Fruit fly (Drosophila melanogaster) whole organism, embryonic: Measurements from ENCODE around the gene CG33640.

Experiments
- ATbp ChIP-seq: fragments of 200-800 bp; sonication (Bioruptor generic); optimal IDR thresholded peaks from 2 replicates; lab custom pipeline; 2017; ENCODE audit warnings: missing biosample characterization, mild to moderate bottlenecking, missing genetic modification characterization, missing genetic modification reagents
- Antp ChIP-seq: fragments of 200-800 bp; sonication (Bioruptor generic); optimal IDR thresholded peaks from 3 replicates; lab custom pipeline; 2016; ENCODE audit warnings: missing biosample characterization, missing genetic modification characterization
- Bgb ChIP-seq: fragments of 200-800 bp; sonication (Bioruptor generic); IDR thresholded peaks from 2 replicates; pipeline ENCODE4 v1.3.6; 2022; ENCODE audit warnings: missing biosample characterization, missing genetic modification characterization; ENCODE audit not compliant: partially characterized antibody
- CG10147 ChIP-seq: fragments of 200-800 bp; sonication (Bioruptor generic); optimal IDR thresholded peaks from 2 replicates; lab custom pipeline; 2019; ENCODE audit warnings: missing biosample characterization, mild to moderate bottlenecking, missing genetic modification characterization, moderate library complexity
- CG10654 ChIP-seq: fragments of 200-800 bp; sonication (Bioruptor generic); optimal IDR thresholded peaks from 2 replicates; lab custom pipeline; 2016; ENCODE audit warnings: missing biosample characterization, missing genetic modification characterization
- CG11695 ChIP-seq: fragments of 200-800 bp; sonication (Bioruptor generic); IDR thresholded peaks from 3 replicates; pipeline ENCODE4 v1.3.6; 2022; ENCODE audit warnings: missing biosample characterization, missing genetic modification characterization
- CG11723 ChIP-seq: fragments of 200-800 bp; sonication (Bioruptor generic); optimal IDR thresholded peaks from 2 replicates; lab custom pipeline; 2017; ENCODE audit warnings: missing biosample characterization, mild to moderate bottlenecking, missing genetic modification characterization
- CG12071 ChIP-seq: fragments of 200-800 bp; sonication (Bioruptor generic); optimal IDR thresholded peaks from 3 replicates; lab custom pipeline; 2018; ENCODE audit warnings: missing biosample characterization, mild to moderate bottlenecking, missing genetic modification characterization
- CG12236 ChIP-seq: fragments of 200-800 bp; sonication (Bioruptor generic); optimal IDR thresholded peaks from 2 replicates; lab custom pipeline; 2016; ENCODE audit warnings: missing biosample characterization, missing genetic modification characterization
- CG14667 ChIP-seq: fragments of 200-800 bp; sonication (Bioruptor generic); IDR thresholded peaks from 2 replicates; pipeline ENCODE4 v1.3.6; 2022; ENCODE audit warnings: missing biosample characterization, missing genetic modification characterization
- CG14710 ChIP-seq: fragments of 200-800 bp; sonication (Bioruptor generic); optimal IDR thresholded peaks from 3 replicates; lab custom pipeline; 2019; ENCODE audit warnings: missing biosample characterization, mild to moderate bottlenecking, missing genetic modification characterization, moderate library complexity
- CG16813 ChIP-seq: fragments of 200-800 bp; sonication (Bioruptor generic); IDR thresholded peaks from 3 replicates; pipeline ENCODE4 v1.3.6; 2022; ENCODE audit warnings: missing biosample characterization, missing genetic modification characterization; ENCODE audit not compliant: partially characterized antibody
- CG17359 ChIP-seq: fragments of 200-800 bp; sonication (Bioruptor generic); optimal IDR thresholded peaks from 3 replicates; lab custom pipeline; 2018; ENCODE audit warnings: missing biosample characterization, mild to moderate bottlenecking, missing genetic modification characterization, moderate library complexity
- CG17361 ChIP-seq: fragments of 200-800 bp; sonication (Bioruptor generic); IDR thresholded peaks from 3 replicates; pipeline ENCODE4 v1.3.6; 2022; ENCODE audit warnings: missing biosample characterization, missing genetic modification characterization
- CG18599 ChIP-seq: fragments of 200-800 bp; sonication (Bioruptor generic); optimal IDR thresholded peaks from 3 replicates; lab custom pipeline; 2017; ENCODE audit warnings: missing biosample characterization, missing genetic modification characterization, mild to moderate bottlenecking, moderate library complexity, missing genetic modification reagents
- CG2120 ChIP-seq: fragments of 200-800 bp; sonication (Bioruptor generic); optimal IDR thresholded peaks from 3 replicates; lab custom pipeline; 2016; ENCODE audit warnings: missing biosample characterization, missing genetic modification characterization
- CG3407 ChIP-seq: fragments of 200-800 bp; sonication (Bioruptor generic); optimal IDR thresholded peaks from 2 replicates; lab custom pipeline; 2018; ENCODE audit warnings: missing biosample characterization, mild to moderate bottlenecking, missing genetic modification characterization
- CG3847 ChIP-seq: fragments of 200-800 bp; sonication (Bioruptor generic); IDR thresholded peaks from 2 replicates; pipeline ENCODE4 v1.3.6; 2022; ENCODE audit warnings: missing biosample characterization, missing genetic modification characterization
- CG43689 ChIP-seq: fragments of 200-800 bp; sonication (Bioruptor generic); IDR thresholded peaks from 2 replicates; pipeline ENCODE4 v1.3.6; 2022; ENCODE audit warnings: missing biosample characterization, missing genetic modification characterization
- CG4707 ChIP-seq: fragments of 200-800 bp; sonication (Bioruptor generic); optimal IDR thresholded peaks from 2 replicates; lab custom pipeline; 2018; ENCODE audit warnings: missing biosample characterization, mild to moderate bottlenecking, missing genetic modification characterization, moderate library complexity
- CG7839 ChIP-seq: fragments of 200-800 bp; sonication (Bioruptor generic); optimal IDR thresholded peaks from 3 replicates; lab custom pipeline; 2018; ENCODE audit warnings: missing biosample characterization, mild to moderate bottlenecking, missing genetic modification characterization, moderate library complexity
- CG8281 ChIP-seq: fragments of 200-800 bp; sonication (Bioruptor generic); optimal IDR thresholded peaks from 2 replicates; lab custom pipeline; 2018; ENCODE audit warnings: missing biosample characterization, mild to moderate bottlenecking, missing genetic modification characterization, moderate library complexity
- CoRest ChIP-seq: fragments of 200-800 bp; sonication (Bioruptor generic); optimal IDR thresholded peaks from 3 replicates; lab custom pipeline; 2018; ENCODE audit warnings: missing biosample characterization, mild to moderate bottlenecking, missing genetic modification characterization, moderate library complexity
- HLH3B ChIP-seq: fragments of 200-800 bp; sonication (Bioruptor generic); IDR thresholded peaks from 2 replicates; pipeline ENCODE4 v1.3.6; 2022; ENCODE audit warnings: missing biosample characterization, missing genetic modification characterization
- HmgD ChIP-seq: fragments of 200-800 bp; sonication (Bioruptor generic); optimal IDR thresholded peaks from 3 replicates; lab custom pipeline; 2016; ENCODE audit warnings: missing biosample characterization, missing genetic modification characterization
- Hsf ChIP-seq: fragments of 200-800 bp; sonication (Bioruptor generic); optimal IDR thresholded peaks from 3 replicates; lab custom pipeline; 2016; ENCODE audit warnings: missing biosample characterization, missing genetic modification characterization
- Mad ChIP-seq: fragments of 200-800 bp; sonication (Bioruptor generic); optimal IDR thresholded peaks from 2 replicates; lab custom pipeline; 2016; ENCODE audit warnings: missing biosample characterization, missing genetic modification characterization
- NFAT ChIP-seq: fragments of 200-800 bp; sonication (Bioruptor generic); IDR thresholded peaks from 2 replicates; pipeline ENCODE4 v1.3.6; 2022; ENCODE audit warnings: missing biosample characterization, missing genetic modification characterization
- Rx ChIP-seq: fragments of 200-800 bp; sonication (Bioruptor generic); IDR thresholded peaks from 2 replicates; pipeline ENCODE4 v1.3.6; 2022; ENCODE audit warnings: missing biosample characterization, missing genetic modification characterization
- Sry-δ ChIP-seq: fragments of 200-800 bp; sonication (Bioruptor generic); optimal IDR thresholded peaks from 2 replicates; lab custom pipeline; 2016; ENCODE audit warnings: missing biosample characterization, missing genetic modification characterization
- Taf1 ChIP-seq: fragments of 200-800 bp; sonication (Bioruptor generic); IDR thresholded peaks from 2 replicates; pipeline ENCODE4 v1.3.6; 2022; ENCODE audit warnings: missing biosample characterization, missing genetic modification characterization
- Tbp ChIP-seq: fragments of >200 bp; optimal IDR thresholded peaks from 2 replicates; lab custom pipeline; 2018; ENCODE audit warnings: missing biosample characterization, missing genetic modification characterization
- YL-1 ChIP-seq: fragments of 200-800 bp; sonication (Bioruptor generic); optimal IDR thresholded peaks from 3 replicates; lab custom pipeline; 2017; ENCODE audit warnings: missing biosample characterization, mild to moderate bottlenecking, missing genetic modification characterization
- ara ChIP-seq: fragments of 200-800 bp; sonication (Bioruptor generic); IDR thresholded peaks from 2 replicates; pipeline ENCODE4 v1.3.6; 2022; ENCODE audit warnings: missing biosample characterization, missing genetic modification characterization
- ase ChIP-seq: fragments of 200-800 bp; sonication (Bioruptor generic); IDR thresholded peaks from 3 replicates; pipeline ENCODE4 v1.3.6; 2022; ENCODE audit warnings: missing biosample characterization, missing genetic modification characterization
- bowl ChIP-seq: fragments of 200-800 bp; sonication (Bioruptor generic); IDR thresholded peaks from 2 replicates; pipeline ENCODE4 v1.3.6; 2022; ENCODE audit warnings: missing biosample characterization, missing genetic modification characterization
- dm ChIP-seq: fragments of 200-800 bp; sonication (Bioruptor generic); optimal IDR thresholded peaks from 3 replicates; lab custom pipeline; 2016; ENCODE audit warnings: missing biosample characterization, missing genetic modification characterization
- dpn ChIP-seq, 2 experiments: fragments of 200-800 bp; sonication (Bioruptor generic); optimal IDR thresholded peaks; 3 replicates each; lab custom pipeline; 2016; ENCODE audit warnings: missing biosample characterization in 2 of 2, missing genetic modification characterization in 2 of 2
- fu2 ChIP-seq: fragments of 200-800 bp; sonication (Bioruptor generic); optimal IDR thresholded peaks from 2 replicates; lab custom pipeline; 2016; ENCODE audit warnings: missing biosample characterization, missing genetic modification characterization
- grau ChIP-seq: fragments of 200-800 bp; optimal IDR thresholded peaks from 3 replicates; lab custom pipeline; 2019; ENCODE audit warnings: missing biosample characterization, mild to moderate bottlenecking, missing genetic modification characterization, moderate library complexity
- nmo ChIP-seq: fragments of 200-800 bp; sonication (Bioruptor generic); optimal IDR thresholded peaks from 2 replicates; lab custom pipeline; 2018; ENCODE audit warnings: missing biosample characterization, mild to moderate bottlenecking, missing genetic modification characterization, moderate library complexity
- oc ChIP-seq: fragments of 200-800 bp; sonication (Bioruptor generic); optimal IDR thresholded peaks from 2 replicates; lab custom pipeline; 2018; ENCODE audit warnings: missing biosample characterization, mild to moderate bottlenecking, missing genetic modification characterization, moderate library complexity
- pfk ChIP-seq: fragments of 200-800 bp; sonication (Bioruptor generic); optimal IDR thresholded peaks from 2 replicates; lab custom pipeline; 2018; ENCODE audit warnings: missing biosample characterization, mild to moderate bottlenecking, missing genetic modification characterization, moderate library complexity
- seq ChIP-seq: fragments of 200-800 bp; sonication (Bioruptor generic); IDR thresholded peaks from 2 replicates; pipeline ENCODE4 v1.3.6; 2022; ENCODE audit warnings: missing biosample characterization, missing genetic modification characterization
- so ChIP-seq: fragments of 200-800 bp; sonication (Bioruptor generic); IDR thresholded peaks from 3 replicates; pipeline ENCODE4 v1.3.6; 2022; ENCODE audit warnings: missing biosample characterization, missing genetic modification characterization
- sob ChIP-seq: fragments of 200-800 bp; sonication (Bioruptor generic); IDR thresholded peaks from 2 replicates; pipeline ENCODE4 v1.3.6; 2022; ENCODE audit warnings: missing biosample characterization, missing genetic modification characterization
- sr ChIP-seq: fragments of 200-800 bp; sonication (Bioruptor generic); IDR thresholded peaks from 3 replicates; pipeline ENCODE4 v1.3.6; 2022; ENCODE audit warnings: missing biosample characterization, missing genetic modification characterization
- tx ChIP-seq: fragments of 200-800 bp; sonication (Bioruptor generic); optimal IDR thresholded peaks from 2 replicates; lab custom pipeline; 2016; ENCODE audit warnings: missing biosample characterization, missing genetic modification characterization
- zf30C ChIP-seq: fragments of 200-800 bp; sonication (Bioruptor generic); optimal IDR thresholded peaks from 3 replicates; lab custom pipeline; 2018; ENCODE audit warnings: missing biosample characterization, mild to moderate bottlenecking, missing genetic modification characterization

Gene CG33640

DNA sequence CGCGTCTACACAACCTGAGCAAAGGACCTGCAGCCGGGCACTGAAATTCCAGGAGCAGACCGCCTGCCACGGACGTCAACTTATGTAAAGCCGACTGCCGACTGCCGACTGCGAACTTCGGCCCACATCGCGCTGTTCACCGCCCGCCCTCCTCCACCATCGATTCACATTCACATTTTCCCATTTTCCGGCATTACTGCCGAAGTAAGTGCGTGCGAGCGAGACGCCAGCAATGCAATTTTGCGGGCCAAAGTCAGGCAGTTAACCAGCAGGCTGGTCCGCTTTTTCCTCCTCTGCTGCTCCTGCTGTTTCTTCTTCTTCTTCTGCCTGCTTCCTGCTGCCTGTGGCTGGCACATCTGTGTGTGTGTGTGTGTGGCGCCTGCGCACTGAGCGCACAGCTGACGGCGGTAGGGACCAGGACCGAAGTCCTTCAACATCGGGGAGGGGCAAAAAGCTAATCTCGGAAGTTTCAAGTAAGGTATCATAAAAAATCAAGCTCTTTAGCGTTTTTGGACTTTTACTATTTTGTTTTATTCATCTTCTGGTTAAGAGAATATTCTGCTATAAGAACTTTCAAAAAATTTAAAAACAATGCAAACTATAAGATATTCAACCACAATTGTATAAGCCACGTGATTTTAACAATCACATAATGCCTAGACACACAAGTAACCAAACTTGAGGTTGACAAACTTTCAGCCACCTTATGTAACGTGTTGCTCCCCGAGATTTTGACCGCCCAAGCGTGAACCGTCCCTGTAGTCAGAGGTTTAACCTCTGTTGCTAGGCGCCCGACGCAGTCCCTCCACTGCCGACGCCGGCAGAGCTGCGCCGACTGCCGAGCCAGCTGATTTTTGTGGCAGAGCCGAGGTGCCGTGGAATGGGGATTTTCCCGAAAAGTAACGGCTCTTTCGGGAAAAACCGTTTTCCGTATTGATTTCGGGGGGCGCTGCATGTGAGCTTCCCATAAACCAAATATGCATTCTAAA lies 20.4 kb downstream of the CG33640 start (continued):
- no peak for TF ChIP-seq seq (GFP tag; lab: Robert Waterston, UW)
- no peak for TF ChIP-seq HmgD (GFP tag; lab: Kevin White, UChicago)
- TF ChIP-seq Antp = peak; percentile 57
- TF ChIP-seq CG12071 (GFP tag; lab: Kevin White, UChicago) = no peak
- TF ChIP-seq Taf1 (GFP tag; lab: Robert Waterston, UW) = no peak
- no peak for TF ChIP-seq YL-1 (GFP tag; lab: Kevin White, UChicago)
- no peak for TF ChIP-seq CG14667 (GFP tag; lab: Robert Waterston, UW)
- TF ChIP-seq fu2 = peak; percentile 57
- TF ChIP-seq CG11695 (GFP tag; lab: Robert Waterston, UW) = peak; percentile 41; the same call in 1 of the 3 replicates
- peak; percentile 34 for TF ChIP-seq NFAT (GFP tag; lab: Robert Waterston, UW)
- no peak for TF ChIP-seq oc
- peak; percentile 68 for TF ChIP-seq CG17361 (GFP tag; lab: Robert Waterston, UW)
- TF ChIP-seq CG12236 (GFP tag; lab: Kevin White, UChicago) = no peak
- no peak for TF ChIP-seq Sry-δ (GFP tag; lab: Kevin White, UChicago)
- peak; percentile 15 for TF ChIP-seq CG10654 (GFP tag; lab: Kevin White, UChicago)
- peak; percentile 59 for TF ChIP-seq sob (GFP tag; lab: Robert Waterston, UW)
- TF ChIP-seq CG8281 (tag; lab: Kevin White, UChicago) = no peak
- TF ChIP-seq so (GFP tag; lab: Robert Waterston, UW) = 0 out of 3 replicates have a peak, but pooled peaks have one; percentile 52
- no peak for TF ChIP-seq Mad (GFP tag; lab: Kevin White, UChicago)
- TF ChIP-seq Hsf (GFP tag; lab: Kevin White, UChicago) = peak; percentile 41
- no peak for TF ChIP-seq HLH3B (GFP tag; lab: Robert Waterston, UW)
- no peak for TF ChIP-seq Rx (GFP tag; lab: Robert Waterston, UW)
- peak; percentile 36 to 58 for TF ChIP-seq dpn (GFP tag; optimal IDR thresholded peaks at IDR 0.05; lab: Kevin White, UChicago)
- no peak for TF ChIP-seq CG3847
- no peak for TF ChIP-seq ara
- TF ChIP-seq CG43689 (GFP tag; lab: Robert Waterston, UW) = no peak
- no peak for TF ChIP-seq ATbp (GFP tag; lab: Kevin White, UChicago)
- TF ChIP-seq CG14710 (tag; lab: Kevin White, UChicago) = peak; percentile 37
- TF ChIP-seq CG4707 = no peak
- TF ChIP-seq CG18599 = peak; percentile 82
- no peak for TF ChIP-seq zf30C (GFP tag; lab: Kevin White, UChicago)
- TF ChIP-seq CG10147 (GFP tag; lab: Kevin White, UChicago) = peak; percentile 73
- no peak for TF ChIP-seq CG11723 (GFP tag; lab: Kevin White, UChicago)
- peak; percentile 55 for TF ChIP-seq nmo (GFP tag; lab: Kevin White, UChicago)
- no peak for TF ChIP-seq pfk (GFP tag; lab: Kevin White, UChicago)
- peak; percentile 19 for TF ChIP-seq tx (GFP tag; lab: Kevin White, UChicago)
- TF ChIP-seq CG16813 (GFP tag; lab: Robert Waterston, UW) = peak; percentile 46; the same call in 1 of the 3 replicates
- peak; percentile 68 for TF ChIP-seq CG7839
- TF ChIP-seq CG17359 (tag; lab: Kevin White, UChicago) = no peak
- no peak for TF ChIP-seq sr (GFP tag; lab: Robert Waterston, UW)
- TF ChIP-seq bowl (GFP tag; lab: Robert Waterston, UW) = no peak
- TF ChIP-seq CG2120 (GFP tag; lab: Kevin White, UChicago) = peak; percentile 82
- no peak for TF ChIP-seq ase (GFP tag; lab: Robert Waterston, UW)
- TF ChIP-seq Tbp (GFP tag; lab: Kevin White, UChicago) = no peak
- peak; percentile 40; the same call in 1 of the 2 replicates for TF ChIP-seq Bgb (GFP tag; lab: Robert Waterston, UW)
- peak; percentile 53 for TF ChIP-seq CoRest (tag; lab: Kevin White, UChicago)
- no peak for TF ChIP-seq dm (GFP tag; lab: Kevin White, UChicago)
- no peak for TF ChIP-seq CG3407 (GFP tag; lab: Kevin White, UChicago)
- peak; percentile 64 for TF ChIP-seq grau
